Worm (Caenorhabditis elegans) whole organism, young adult: ENCODE measurements around the gene mfsd-8.

Experiments
- B0261.1 ChIP-seq: sonication (generic microtip); optimal IDR thresholded peaks from 2 replicates; lab custom pipeline; 2016; ENCODE audit warnings: mild to moderate bottlenecking, missing genetic modification characterization, moderate library complexity, missing compliant biosample characterization
- B0336.3 ChIP-seq: fragments of 200-800 bp; sonication (Bioruptor generic); IDR thresholded peaks from 2 replicates; pipeline ENCODE4 v1.3.6; 2022; ENCODE audit warnings: missing genetic modification characterization, missing compliant biosample characterization
- F22D6.2 ChIP-seq: sonication (generic microtip); optimal IDR thresholded peaks from 2 replicates; lab custom pipeline; 2016; ENCODE audit warnings: mild to moderate bottlenecking, missing genetic modification characterization, missing compliant biosample characterization
- F57C9.4 ChIP-seq: sonication (generic microtip); optimal IDR thresholded peaks from 2 replicates; lab custom pipeline; 2017; ENCODE audit warnings: mild to moderate bottlenecking, missing genetic modification characterization, missing compliant biosample characterization
- K11D2.4 ChIP-seq: fragments of 200-800 bp; sonication (Bioruptor generic); IDR thresholded peaks from 2 replicates; pipeline ENCODE4 v1.3.6; 2022; ENCODE audit warnings: missing genetic modification reagents, missing genetic modification characterization, missing compliant biosample characterization
- K12H6.12 ChIP-seq: fragments of 200-800 bp; sonication (Bioruptor generic); optimal IDR thresholded peaks from 2 replicates; lab custom pipeline; 2018; ENCODE audit warnings: mild to moderate bottlenecking, missing genetic modification characterization, missing compliant biosample characterization
- Y53F4B.3 ChIP-seq: fragments of 200-800 bp; sonication (Bioruptor generic); IDR thresholded peaks from 2 replicates; pipeline ENCODE4 v1.3.6; 2022; ENCODE audit warnings: missing genetic modification reagents, missing genetic modification characterization, missing compliant biosample characterization
- Y56A3A.18 ChIP-seq: fragments of 200-800 bp; sonication (Bioruptor generic); IDR thresholded peaks from 2 replicates; pipeline ENCODE4 v1.3.6; 2022; ENCODE audit warnings: missing genetic modification reagents, missing genetic modification characterization, missing compliant biosample characterization
- atf-7 ChIP-seq: sonication (generic microtip); optimal IDR thresholded peaks from 2 replicates; lab custom pipeline; 2017; ENCODE audit warnings: mild to moderate bottlenecking, missing genetic modification characterization, missing compliant biosample characterization
- attf-5 ChIP-seq: fragments of 200-800 bp; sonication (Bioruptor generic); optimal IDR thresholded peaks from 2 replicates; lab custom pipeline; 2018; ENCODE audit warnings: mild to moderate bottlenecking, missing genetic modification characterization, missing compliant biosample characterization
- ccch-3 ChIP-seq: fragments of 200-800 bp; sonication (Bioruptor generic); optimal IDR thresholded peaks from 2 replicates; lab custom pipeline; 2018; ENCODE audit warnings: mild to moderate bottlenecking, missing genetic modification characterization, missing compliant biosample characterization
- cebp-1 ChIP-seq, 2 experiments: fragments of 200-800 bp in 1 of 2; sonication (Bioruptor generic) in 1 of 2; sonication (generic microtip) in 1 of 2; IDR thresholded peaks in 1 of 2; optimal IDR thresholded peaks in 1 of 2; 2 replicates each; pipeline versions ENCODE4 v1.3.6 to Lab custom; 2017 to 2022; ENCODE audit warnings: missing compliant biosample characterization in 2 of 2, missing genetic modification characterization in 2 of 2, mild to moderate bottlenecking in 1 of 2, missing genetic modification reagents in 1 of 2, moderate library complexity in 1 of 2
- cebp-2 ChIP-seq: fragments of 200-800 bp; sonication (Bioruptor generic); IDR thresholded peaks from 2 replicates; pipeline ENCODE4 v1.3.6; 2022; ENCODE audit warnings: missing genetic modification characterization, missing compliant biosample characterization
- ceh-100 ChIP-seq: fragments of 200-800 bp; sonication (Bioruptor generic); IDR thresholded peaks from 2 replicates; pipeline ENCODE4 v1.3.6; 2022; ENCODE audit warnings: missing genetic modification reagents, missing genetic modification characterization, missing compliant biosample characterization
- ceh-27 ChIP-seq: fragments of 200-800 bp; sonication (Bioruptor generic); optimal IDR thresholded peaks from 2 replicates; lab custom pipeline; 2018; ENCODE audit warnings: mild to moderate bottlenecking, missing genetic modification characterization, moderate library complexity, missing compliant biosample characterization
- chd-7 ChIP-seq: sonication (generic microtip); optimal IDR thresholded peaks from 2 replicates; lab custom pipeline; 2016; ENCODE audit warnings: mild to moderate bottlenecking, missing genetic modification characterization, moderate library complexity, missing compliant biosample characterization
- die-1 ChIP-seq: sonication (generic microtip); optimal IDR thresholded peaks from 2 replicates; lab custom pipeline; 2016; ENCODE audit warnings: missing genotype, mild to moderate bottlenecking, missing genetic modification characterization, missing compliant biosample characterization
- dox-1 ChIP-seq: fragments of 200-800 bp; sonication (Bioruptor generic); IDR thresholded peaks from 2 replicates; pipeline ENCODE4 v1.3.6; 2022; ENCODE audit warnings: missing genetic modification reagents, missing genetic modification characterization, missing compliant biosample characterization
- egrh-3 ChIP-seq: fragments of 200-800 bp; sonication (Bioruptor generic); IDR thresholded peaks from 2 replicates; pipeline ENCODE4 v1.3.6; 2022; ENCODE audit warnings: missing genetic modification reagents, missing genetic modification characterization, missing compliant biosample characterization
- ets-4 ChIP-seq: fragments of 200-800 bp; sonication (Bioruptor generic); optimal IDR thresholded peaks from 2 replicates; lab custom pipeline; 2018; ENCODE audit warnings: mild to moderate bottlenecking, missing genetic modification characterization, missing compliant biosample characterization
- hmg-1.2 ChIP-seq: fragments of 200-800 bp; sonication (Bioruptor generic); IDR thresholded peaks from 2 replicates; pipeline ENCODE4 v1.3.6; 2022; ENCODE audit warnings: missing genetic modification reagents, missing genetic modification characterization, missing compliant biosample characterization
- let-526 ChIP-seq: fragments of 200-800 bp; sonication (Bioruptor generic); IDR thresholded peaks from 2 replicates; pipeline ENCODE4 v1.3.6; 2022; ENCODE audit warnings: missing genetic modification reagents, missing genetic modification characterization, missing compliant biosample characterization
- lin-26 ChIP-seq: fragments of 200-800 bp; sonication (Bioruptor generic); IDR thresholded peaks from 2 replicates; pipeline ENCODE4 v1.3.6; 2022; ENCODE audit warnings: missing genetic modification reagents, missing genetic modification characterization, missing compliant biosample characterization
- lin-35 ChIP-seq, 3 experiments: fragments of 150-350 bp in 2 of 3; sonication (generic microtip) in 1 of 3; optimal IDR thresholded peaks; 2 replicates each; lab custom pipeline; 2014 to 2018; ENCODE audit warnings: missing biosample characterization in 3 of 3, missing genetic modification characterization in 3 of 3, missing genetic modification reagents in 3 of 3
- lin-40 ChIP-seq: sonication (generic microtip); optimal IDR thresholded peaks from 2 replicates; lab custom pipeline; 2016; ENCODE audit warnings: missing genetic modification characterization, mild to moderate bottlenecking, missing compliant biosample characterization, missing genotype, missing genetic modification reagents
- lin-54 ChIP-seq: fragments of 200-800 bp; sonication (Bioruptor generic); optimal IDR thresholded peaks from 2 replicates; lab custom pipeline; 2018; ENCODE audit warnings: mild to moderate bottlenecking, missing genetic modification characterization, missing compliant biosample characterization
- mel-28 ChIP-seq: sonication (generic microtip); optimal IDR thresholded peaks from 2 replicates; lab custom pipeline; 2016; ENCODE audit warnings: borderline replicate concordance, mild to moderate bottlenecking, missing genetic modification characterization, missing compliant biosample characterization
- nhr-179 ChIP-seq: sonication (generic microtip); optimal IDR thresholded peaks from 2 replicates; lab custom pipeline; 2016; ENCODE audit warnings: mild to moderate bottlenecking, missing genetic modification characterization, missing compliant biosample characterization
- nhr-80 ChIP-seq: sonication (generic microtip); optimal IDR thresholded peaks from 2 replicates; lab custom pipeline; 2016; ENCODE audit warnings: missing genetic modification characterization, missing compliant biosample characterization
- rec-8 ChIP-seq, 2 experiments: sonication (generic microtip); optimal IDR thresholded peaks; 2 replicates each; lab custom pipeline; 2016; ENCODE audit warnings: mild to moderate bottlenecking in 2 of 2, missing genetic modification characterization in 2 of 2, missing genetic modification reagents in 2 of 2, missing genotype in 2 of 2, missing biosample characterization in 1 of 2, missing compliant biosample characterization in 1 of 2, moderate library complexity in 1 of 2
- repo-1 ChIP-seq: sonication (generic microtip); optimal IDR thresholded peaks from 2 replicates; lab custom pipeline; 2017; ENCODE audit warnings: mild to moderate bottlenecking, missing genetic modification characterization, missing compliant biosample characterization
- snpc-1.3 ChIP-seq: sonication (generic microtip); optimal IDR thresholded peaks from 2 replicates; lab custom pipeline; 2017; ENCODE audit warnings: missing genetic modification characterization, mild to moderate bottlenecking, missing compliant biosample characterization, antibody characterized with exemption, moderate library complexity, missing genotype, missing genetic modification reagents; ENCODE audit not compliant: insufficient read depth
- somi-1 ChIP-seq: fragments of 200-800 bp; sonication (Bioruptor generic); optimal IDR thresholded peaks from 2 replicates; lab custom pipeline; 2018; ENCODE audit warnings: mild to moderate bottlenecking, missing genetic modification characterization, missing compliant biosample characterization
- tbp1 ChIP-seq: fragments of 200-800 bp; sonication (Bioruptor generic); optimal IDR thresholded peaks from 2 replicates; lab custom pipeline; 2018; ENCODE audit warnings: mild to moderate bottlenecking, missing genetic modification characterization, missing compliant biosample characterization
- tbx-9 ChIP-seq: sonication (generic microtip); optimal IDR thresholded peaks from 2 replicates; lab custom pipeline; 2016; ENCODE audit warnings: borderline replicate concordance, missing genetic modification characterization, inconsistent platforms, missing compliant biosample characterization
- tlf-1 ChIP-seq: fragments of 200-800 bp; sonication (Bioruptor generic); optimal IDR thresholded peaks from 2 replicates; lab custom pipeline; 2018; ENCODE audit warnings: mild to moderate bottlenecking, missing genetic modification characterization, missing compliant biosample characterization
- unc-62 ChIP-seq: fragments of 150-350 bp; optimal IDR thresholded peaks from 2 replicates; lab custom pipeline; 2014; ENCODE audit warnings: missing biosample characterization, missing genetic modification reagents, missing genetic modification characterization
- zfh-2 ChIP-seq: fragments of 200-800 bp; sonication (Bioruptor generic); conservative IDR thresholded peaks from 2 replicates; pipeline ENCODE4 v1.3.6; 2022; ENCODE audit warnings: missing genetic modification reagents, missing genetic modification characterization, missing compliant biosample characterization
- zim-3 ChIP-seq: sonication (generic microtip); optimal IDR thresholded peaks from 2 replicates; lab custom pipeline; 2017; ENCODE audit warnings: mild to moderate bottlenecking, missing genetic modification characterization, moderate library complexity, missing compliant biosample characterization
- ztf-26 ChIP-seq: sonication (generic microtip); optimal IDR thresholded peaks from 2 replicates; lab custom pipeline; 2017; ENCODE audit warnings: missing genetic modification characterization, missing compliant biosample characterization
- ztf-28 ChIP-seq: fragments of 200-800 bp; sonication (Bioruptor generic); IDR thresholded peaks from 2 replicates; pipeline ENCODE4 v1.3.6; 2022; ENCODE audit warnings: missing genetic modification reagents, missing genetic modification characterization, missing compliant biosample characterization
- ztf-3 ChIP-seq: fragments of 200-800 bp; sonication (Bioruptor generic); optimal IDR thresholded peaks from 2 replicates; lab custom pipeline; 2018; ENCODE audit warnings: mild to moderate bottlenecking, missing genetic modification characterization, missing compliant biosample characterization

Gene mfsd-8

DNA sequence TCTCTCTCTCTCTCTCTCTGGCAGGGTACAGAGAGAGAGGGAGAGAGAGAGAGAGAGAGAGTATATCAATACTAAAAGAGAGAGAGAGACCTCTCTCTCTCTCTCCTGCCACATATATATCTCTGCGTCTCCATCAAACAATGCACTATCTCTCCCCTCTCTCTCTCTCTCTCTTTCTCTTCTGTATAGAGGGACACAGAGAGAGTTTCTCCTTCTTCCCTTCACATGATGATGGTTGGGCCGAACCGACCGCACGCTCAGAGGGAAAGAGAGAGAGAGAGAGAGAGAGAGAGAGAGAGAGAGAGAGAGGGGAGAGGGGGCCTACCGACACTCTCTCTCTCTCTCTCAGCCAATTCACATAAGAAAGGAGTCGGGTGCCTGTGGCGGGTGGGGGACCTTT is 10.4 kb upstream of the mfsd-8 start:
- TF ChIP-seq F57C9.4 (no peak), egrh-3 (GFP tag; lab: Robert Waterston, UW) (peak; percentile 81), Y56A3A.18 (0 out of 2 replicates have a peak, but pooled peaks have one; percentile 30), ets-4 (peak; percentile 15), tbp1 (peak; percentile 35), K12H6.12 (tag; lab: Kevin White, UChicago) (peak; percentile 46), nhr-80 (tag; lab: Kevin White, UChicago) (peak; percentile 58), B0336.3 (GFP tag; lab: Robert Waterston, UW) (peak; percentile 68), somi-1 (peak; percentile 90), dox-1 (GFP tag; lab: Robert Waterston, UW) (peak; percentile 76), cebp-1 (GFP tag; IDR thresholded peaks at IDR 0.05; lab: Robert Waterston, UW) (no peak), cebp-1 (tag; optimal IDR thresholded peaks at IDR 0.05; lab: Kevin White, UChicago) (peak; percentile 73), mel-28 (tag; lab: Kevin White, UChicago) (no peak), lin-26 (GFP tag; lab: Robert Waterston, UW) (0 out of 2 replicates have a peak, but pooled peaks have one; percentile 15), lin-54 (GFP tag; lab: Kevin White, UChicago) (peak; percentile 20), lin-40 (tag; lab: Kevin White, UChicago) (peak; percentile 91), atf-7 (peak; percentile 5), B0261.1 (tag; lab: Kevin White, UChicago) (no peak), repo-1 (tag; lab: Kevin White, UChicago) (peak; percentile 32), lin-35 (GFP tag; optimal IDR thresholded peaks at IDR 0.05; lab: Kevin White, UChicago) (peak in 1 of 3 experiments; percentile 6), ceh-27 (GFP tag; lab: Kevin White, UChicago) (peak; percentile 33), chd-7 (tag; lab: Kevin White, UChicago) (peak; percentile 53), ztf-26 (tag; lab: Kevin White, UChicago) (peak; percentile 83), hmg-1.2 (GFP tag; lab: Robert Waterston, UW) (peak; percentile 86), K11D2.4 (peak; percentile 68; the same call in 1 of the 2 replicates), ceh-100 (GFP tag; lab: Robert Waterston, UW) (no peak), attf-5 (GFP tag; lab: Kevin White, UChicago) (peak; percentile 35), unc-62 (GFP tag; lab: Kevin White, UChicago) (no peak), ccch-3 (GFP tag; lab: Kevin White, UChicago) (no peak), zfh-2 (peak; percentile 96)

DNA sequence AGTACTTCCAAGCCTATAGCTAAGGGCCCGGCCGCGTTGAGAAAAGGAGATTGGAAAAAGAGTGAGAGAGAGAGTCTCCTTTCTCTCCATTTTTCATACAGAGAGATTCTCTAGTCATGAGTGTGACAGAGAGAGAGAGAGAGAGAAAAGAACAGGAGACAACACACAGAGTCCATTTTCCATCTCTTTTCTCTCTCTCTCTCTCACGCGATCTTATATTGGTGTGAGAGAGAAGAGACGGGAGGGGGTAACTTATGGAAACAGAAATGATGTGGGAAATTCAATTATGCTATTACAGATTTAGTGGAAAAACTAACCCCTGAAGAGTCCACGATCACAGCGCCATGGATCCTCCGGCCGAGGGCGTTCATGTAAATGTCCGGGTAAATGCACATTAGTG is 9.0 kb upstream of the mfsd-8 start:
- peak; percentile 23 for TF ChIP-seq attf-5 (GFP tag; lab: Kevin White, UChicago)
- peak; percentile 26; the same call in 1 of the 2 replicates for TF ChIP-seq hmg-1.2 (GFP tag; lab: Robert Waterston, UW)
- TF ChIP-seq dox-1 (GFP tag; lab: Robert Waterston, UW) = 0 out of 2 replicates have a peak, but pooled peaks have one; percentile 6
- no peak for TF ChIP-seq tlf-1 (GFP tag; lab: Kevin White, UChicago)
- no peak for TF ChIP-seq cebp-1 (GFP tag; IDR thresholded peaks at IDR 0.05; lab: Robert Waterston, UW)
- peak; percentile 13 for TF ChIP-seq cebp-1 (tag; optimal IDR thresholded peaks at IDR 0.05; lab: Kevin White, UChicago)
- no peak for TF ChIP-seq ztf-28 (GFP tag; lab: Robert Waterston, UW)
- peak; percentile 10 for TF ChIP-seq lin-40 (tag; lab: Kevin White, UChicago)

DNA sequence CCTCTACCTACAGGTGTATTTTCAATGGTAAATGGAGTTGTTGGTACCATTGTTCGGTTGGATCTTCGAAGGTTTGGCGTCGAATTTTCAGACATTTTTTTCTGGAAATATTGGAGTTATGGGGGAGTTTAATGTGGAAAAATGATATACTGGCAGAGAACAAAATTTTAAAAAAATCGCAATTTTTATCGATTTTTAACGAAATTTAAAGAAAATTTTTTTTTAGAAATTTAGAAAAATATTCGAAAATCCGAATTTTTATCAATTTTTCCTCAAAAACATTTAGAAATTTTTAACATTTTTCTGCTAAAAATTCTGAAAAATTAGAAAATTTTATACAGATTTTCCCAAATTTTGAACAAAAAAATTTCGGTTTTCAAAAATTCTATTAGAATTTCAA is 3.5 kb upstream of the mfsd-8 start, which contains the start of gene Y53G8AM.8:
TSS of gene Y53G8AM.8 (minus strand) at position 101 of the 400 bp plus-strand sequence.
- TF ChIP-seq nhr-80 (tag; lab: Kevin White, UChicago) (no peak), ztf-3 (GFP tag; lab: Kevin White, UChicago) (no peak), rec-8 (tag; optimal IDR thresholded peaks at IDR 0.05; lab: Kevin White, UChicago) (no peak), Y53F4B.3 (no peak), cebp-1 (GFP tag; IDR thresholded peaks at IDR 0.05; lab: Robert Waterston, UW) (no peak), cebp-1 (tag; optimal IDR thresholded peaks at IDR 0.05; lab: Kevin White, UChicago) (no peak), zim-3 (tag; lab: Kevin White, UChicago) (no peak), nhr-179 (tag; lab: Kevin White, UChicago) (no peak), F57C9.4 (no peak), tlf-1 (GFP tag; lab: Kevin White, UChicago) (no peak), snpc-1.3 (tag; lab: Kevin White, UChicago) (no peak), tbx-9 (no peak), F22D6.2 (tag; lab: Kevin White, UChicago) (no peak), let-526 (GFP tag; lab: Robert Waterston, UW) (no peak), cebp-2 (GFP tag; lab: Robert Waterston, UW) (no peak), die-1 (tag; lab: Kevin White, UChicago) (no peak)
